Fruit fly (Drosophila melanogaster) Kc167 (cell line): Measurements from ENCODE around the gene CG11404.

Experiments used
- Myc ChIP-seq: fragments of >200 bp; optimal IDR thresholded peaks from 2 replicates; lab custom pipeline; 2017; ENCODE audit warnings: missing external identifiers
- Sin3A ChIP-seq: fragments of >200 bp; optimal IDR thresholded peaks from 2 replicates; lab custom pipeline; 2018; ENCODE audit warnings: missing external identifiers
- h ChIP-seq: fragments of >200 bp; optimal IDR thresholded peaks from 3 replicates; lab custom pipeline; 2018; ENCODE audit warnings: missing external identifiers
- insv ChIP-seq: fragments of >200 bp; optimal IDR thresholded peaks from 3 replicates; lab custom pipeline; 2018; ENCODE audit warnings: missing external identifiers
- psq ChIP-seq: fragments of >200 bp; optimal IDR thresholded peaks from 2 replicates; lab custom pipeline; 2017; ENCODE audit warnings: missing external identifiers
- ttk ChIP-seq: sonication (Bioruptor generic); optimal IDR thresholded peaks from 2 replicates; lab custom pipeline; 2017; ENCODE audit warnings: missing external identifiers

The CG11404 gene

DNA sequence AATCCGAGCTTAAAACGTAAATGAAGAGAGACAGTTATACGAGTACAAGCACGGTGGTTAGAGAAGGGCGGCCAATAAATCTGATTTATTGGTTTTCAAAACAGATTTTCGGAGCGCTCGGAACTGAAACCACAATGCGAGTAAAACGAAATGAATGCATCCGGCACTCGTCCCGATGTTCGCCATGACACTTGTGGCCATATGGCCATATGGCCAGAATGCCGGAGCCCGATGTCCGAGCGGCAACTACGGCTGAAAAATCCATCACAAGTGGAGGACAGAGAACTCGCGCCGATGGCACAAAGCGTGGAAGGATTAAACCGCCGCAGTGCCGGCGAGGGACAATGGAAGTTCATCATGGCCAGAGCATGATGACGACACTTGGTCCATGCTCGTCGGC is 40.9 kb downstream of the CG11404 start:
- no peak for TF ChIP-seq insv (lab: Kevin White, UChicago)
- no peak for TF ChIP-seq h (lab: Kevin White, UChicago)
- TF ChIP-seq psq (lab: Kevin White, UChicago), result no peak
- no peak for TF ChIP-seq Myc (lab: Kevin White, UChicago)
- TF ChIP-seq ttk (lab: Kevin White, UChicago), result no peak
- TF ChIP-seq Sin3A (lab: Kevin White, UChicago), result no peak
